Fruit fly (Drosophila melanogaster) whole organism, prepupa: Measurements from ENCODE around the gene SPH93.
A peak's percentile ranks its signal among the peaks of the same experiment; 100 is the strongest.

Experiments used
- Blimp-1 ChIP-seq: fragments of 200-800 bp; sonication (Bioruptor generic); optimal IDR thresholded peaks from 3 replicates; lab custom pipeline; 2017; ENCODE audit warnings: missing biosample characterization, missing genetic modification characterization, mild to moderate bottlenecking, moderate library complexity, missing genetic modification reagents
- CG10631 ChIP-seq: fragments of 200-800 bp; sonication (Bioruptor generic); optimal IDR thresholded peaks from 2 replicates; lab custom pipeline; 2016; ENCODE audit warnings: missing biosample characterization, missing genetic modification characterization
- CG10669 ChIP-seq: fragments of 200-800 bp; sonication (Bioruptor generic); optimal IDR thresholded peaks from 3 replicates; lab custom pipeline; 2018; ENCODE audit warnings: missing biosample characterization, mild to moderate bottlenecking, missing genetic modification characterization, moderate library complexity
- CG11294 ChIP-seq: fragments of 200-800 bp; sonication (Bioruptor generic); IDR thresholded peaks from 2 replicates; pipeline ENCODE4 v1.3.6; 2022; ENCODE audit warnings: missing biosample characterization, missing genetic modification characterization
- CG11762 ChIP-seq: fragments of 200-800 bp; sonication (Bioruptor generic); optimal IDR thresholded peaks from 3 replicates; lab custom pipeline; 2016; ENCODE audit warnings: missing biosample characterization, missing genetic modification characterization; ENCODE audit not compliant: insufficient read depth
- CG11902 ChIP-seq: fragments of 200-800 bp; sonication (Bioruptor generic); optimal IDR thresholded peaks from 3 replicates; lab custom pipeline; 2016; ENCODE audit warnings: missing biosample characterization, missing genetic modification characterization
- CG1621 ChIP-seq: fragments of 200-800 bp; sonication (Bioruptor generic); optimal IDR thresholded peaks from 3 replicates; lab custom pipeline; 2018; ENCODE audit warnings: missing biosample characterization, mild to moderate bottlenecking, missing genetic modification characterization
- CG3032 ChIP-seq: fragments of 200-800 bp; optimal IDR thresholded peaks from 2 replicates; lab custom pipeline; 2019; ENCODE audit warnings: missing biosample characterization, mild to moderate bottlenecking, missing genetic modification characterization, moderate library complexity
- CG31627 ChIP-seq: fragments of 200-800 bp; sonication (Bioruptor generic); optimal IDR thresholded peaks from 3 replicates; lab custom pipeline; 2016; ENCODE audit warnings: missing biosample characterization, missing genetic modification characterization
- CG32006 ChIP-seq: fragments of 200-800 bp; sonication (Bioruptor generic); optimal IDR thresholded peaks from 3 replicates; lab custom pipeline; 2017; ENCODE audit warnings: missing biosample characterization, mild to moderate bottlenecking, missing genetic modification characterization
- CG34406 ChIP-seq: fragments of 200-800 bp; sonication (Bioruptor generic); optimal IDR thresholded peaks from 3 replicates; lab custom pipeline; 2016; ENCODE audit warnings: missing biosample characterization, missing genetic modification characterization
- CG3919 ChIP-seq: fragments of 200-800 bp; sonication (Bioruptor generic); optimal IDR thresholded peaks from 3 replicates; lab custom pipeline; 2016; ENCODE audit warnings: missing biosample characterization, missing genetic modification characterization
- CG4318 ChIP-seq: fragments of 200-800 bp; sonication (Bioruptor generic); optimal IDR thresholded peaks from 3 replicates; lab custom pipeline; 2017; ENCODE audit warnings: missing biosample characterization, mild to moderate bottlenecking, missing genetic modification characterization
- CG6792 ChIP-seq: fragments of 200-800 bp; sonication (Bioruptor generic); optimal IDR thresholded peaks from 3 replicates; lab custom pipeline; 2016; ENCODE audit warnings: missing biosample characterization, missing genetic modification characterization
- CG6854 ChIP-seq: fragments of 200-800 bp; sonication (Bioruptor generic); optimal IDR thresholded peaks from 2 replicates; lab custom pipeline; 2017; ENCODE audit warnings: missing biosample characterization, mild to moderate bottlenecking, missing genetic modification characterization
- CG7368 ChIP-seq: fragments of 200-800 bp; sonication (Bioruptor generic); optimal IDR thresholded peaks from 3 replicates; lab custom pipeline; 2016; ENCODE audit warnings: missing biosample characterization, missing genetic modification characterization
- CG8119 ChIP-seq: fragments of 200-800 bp; sonication (Bioruptor generic); IDR thresholded peaks from 3 replicates; pipeline ENCODE4 v1.3.6; 2022; ENCODE audit warnings: missing biosample characterization, missing genetic modification characterization
- CG8632 ChIP-seq: fragments of 200-800 bp; sonication (Bioruptor generic); optimal IDR thresholded peaks from 3 replicates; lab custom pipeline; 2016; ENCODE audit warnings: missing biosample characterization, missing genetic modification characterization
- Eip78C ChIP-seq: fragments of 200-800 bp; sonication (Bioruptor generic); peaks from one replicate; lab custom pipeline; 2016; ENCODE audit warnings: missing biosample characterization, missing genetic modification characterization
- Ets96B ChIP-seq: fragments of 200-800 bp; optimal IDR thresholded peaks from 2 replicates; lab custom pipeline; 2019; ENCODE audit warnings: missing biosample characterization, mild to moderate bottlenecking, missing genetic modification characterization, moderate library complexity
- Gug ChIP-seq: fragments of 200-800 bp; sonication (Bioruptor generic); IDR thresholded peaks from 2 replicates; pipeline ENCODE4 v1.3.6; 2022; ENCODE audit warnings: missing biosample characterization, missing genetic modification characterization
- Hr39 ChIP-seq: fragments of 200-800 bp; sonication (Bioruptor generic); optimal IDR thresholded peaks from 2 replicates; lab custom pipeline; 2016; ENCODE audit warnings: missing biosample characterization, missing genetic modification characterization
- Met ChIP-seq: fragments of 200-800 bp; sonication (Bioruptor generic); optimal IDR thresholded peaks from 3 replicates; lab custom pipeline; 2016; ENCODE audit warnings: missing biosample characterization, missing genetic modification characterization
- OdsH ChIP-seq: fragments of 200-800 bp; sonication (Bioruptor generic); optimal IDR thresholded peaks from 3 replicates; lab custom pipeline; 2016; ENCODE audit warnings: missing biosample characterization, missing genetic modification characterization
- Smox ChIP-seq: fragments of 200-800 bp; sonication (Bioruptor generic); optimal IDR thresholded peaks from 3 replicates; lab custom pipeline; 2016; ENCODE audit warnings: missing biosample characterization, missing genetic modification characterization
- Sox102F ChIP-seq: fragments of 200-800 bp; sonication (Bioruptor generic); optimal IDR thresholded peaks from 2 replicates; lab custom pipeline; 2016; ENCODE audit warnings: missing biosample characterization, mild to moderate bottlenecking, missing genetic modification characterization
- Sox14 ChIP-seq: fragments of 200-800 bp; sonication (Bioruptor generic); optimal IDR thresholded peaks from 3 replicates; lab custom pipeline; 2016; ENCODE audit warnings: missing biosample characterization, missing genetic modification characterization
- Sox15 ChIP-seq: fragments of 200-800 bp; sonication (Bioruptor generic); optimal IDR thresholded peaks from 3 replicates; lab custom pipeline; 2016; ENCODE audit warnings: missing biosample characterization, missing genetic modification characterization
- achi ChIP-seq: fragments of 200-800 bp; sonication (Bioruptor generic); optimal IDR thresholded peaks from 3 replicates; lab custom pipeline; 2016; ENCODE audit warnings: missing biosample characterization, missing genetic modification characterization
- acj6 ChIP-seq: fragments of 200-800 bp; sonication (Bioruptor generic); optimal IDR thresholded peaks from 3 replicates; lab custom pipeline; 2016; ENCODE audit warnings: missing biosample characterization, missing genetic modification characterization
- cyc ChIP-seq: fragments of 200-800 bp; sonication (Bioruptor generic); optimal IDR thresholded peaks from 3 replicates; lab custom pipeline; 2016; ENCODE audit warnings: missing biosample characterization, missing genetic modification characterization
- dac ChIP-seq: fragments of 200-800 bp; sonication (Bioruptor generic); optimal IDR thresholded peaks from 2 replicates; lab custom pipeline; 2017; ENCODE audit warnings: missing biosample characterization, mild to moderate bottlenecking, missing genetic modification characterization
- eg ChIP-seq: fragments of 200-800 bp; sonication (Bioruptor generic); IDR thresholded peaks from 3 replicates; pipeline ENCODE4 v1.3.6; 2022; ENCODE audit warnings: missing biosample characterization, missing genetic modification characterization
- esn ChIP-seq: fragments of 200-800 bp; sonication (Bioruptor generic); optimal IDR thresholded peaks from 2 replicates; lab custom pipeline; 2016; ENCODE audit warnings: missing biosample characterization, mild to moderate bottlenecking, missing genetic modification characterization, moderate library complexity
- fd85E ChIP-seq: fragments of 200-800 bp; sonication (Bioruptor generic); optimal IDR thresholded peaks from 3 replicates; lab custom pipeline; 2016; ENCODE audit warnings: missing biosample characterization, missing genetic modification characterization
- fkh ChIP-seq: fragments of 200-800 bp; sonication (Bioruptor generic); optimal IDR thresholded peaks from 3 replicates; lab custom pipeline; 2017; ENCODE audit warnings: missing biosample characterization, mild to moderate bottlenecking, missing genetic modification characterization, moderate library complexity
- lz ChIP-seq: fragments of 200-800 bp; sonication (Bioruptor generic); optimal IDR thresholded peaks from 3 replicates; lab custom pipeline; 2016; ENCODE audit warnings: missing biosample characterization, missing genetic modification characterization
- net ChIP-seq: fragments of 200-800 bp; sonication (Bioruptor generic); optimal IDR thresholded peaks from 3 replicates; lab custom pipeline; 2016; ENCODE audit warnings: missing biosample characterization, missing genetic modification characterization
- pdm3 ChIP-seq: fragments of 200-800 bp; sonication (Bioruptor generic); optimal IDR thresholded peaks from 3 replicates; lab custom pipeline; 2016; ENCODE audit warnings: missing biosample characterization, missing genetic modification characterization
- salr ChIP-seq, 2 experiments: fragments of 200-800 bp; sonication (Bioruptor generic); optimal IDR thresholded peaks; 3 replicates each; lab custom pipeline; 2016 to 2018; ENCODE audit warnings: missing biosample characterization in 2 of 2, missing genetic modification characterization in 2 of 2, mild to moderate bottlenecking in 1 of 2
- spab ChIP-seq: fragments of 200-800 bp; sonication (Bioruptor generic); optimal IDR thresholded peaks from 2 replicates; lab custom pipeline; 2017; ENCODE audit warnings: missing biosample characterization, mild to moderate bottlenecking, missing genetic modification characterization, missing genetic modification reagents
- ss ChIP-seq, 2 experiments: fragments of 200-800 bp; sonication (Bioruptor generic); optimal IDR thresholded peaks; 2 replicates in 1 of 2; 3 replicates in 1 of 2; lab custom pipeline; 2017 to 2018; ENCODE audit warnings: mild to moderate bottlenecking in 2 of 2, missing biosample characterization in 2 of 2, missing genetic modification characterization in 2 of 2, moderate library complexity in 1 of 2
- svp ChIP-seq: fragments of 200-800 bp; sonication (Bioruptor generic); peaks from one replicate; lab custom pipeline; 2016; ENCODE audit warnings: missing biosample characterization, missing genetic modification characterization
- topi ChIP-seq: fragments of 200-800 bp; sonication (Bioruptor generic); optimal IDR thresholded peaks from 3 replicates; lab custom pipeline; 2016; ENCODE audit warnings: missing biosample characterization, missing genetic modification characterization
- vri ChIP-seq: fragments of 200-800 bp; sonication (Bioruptor generic); optimal IDR thresholded peaks from 3 replicates; lab custom pipeline; 2016; ENCODE audit warnings: missing biosample characterization, mild to moderate bottlenecking, missing genetic modification characterization

Gene SPH93

dm6 chr2L:17436500-17436899 lies 19.2 kb downstream of the SPH93 start, which contains the start of gene CG33928:
Gene CG33928, minus strand, starts transcription at chr2L:17436600.
- TF ChIP-seq spab (GFP tag; lab: Kevin White, UChicago) = no peak
- TF ChIP-seq svp (GFP tag; lab: Kevin White, UChicago) = no peak
- TF ChIP-seq cyc (GFP tag; lab: Kevin White, UChicago) = no peak
- no peak for TF ChIP-seq CG6854 (GFP tag; lab: Kevin White, UChicago)

- TF ChIP-seq achi (GFP tag; lab: Kevin White, UChicago) (no peak), CG8119 (GFP tag; lab: Robert Waterston, UW) (0 out of 3 replicates have a peak, but pooled peaks have one; percentile 13)
Observed at dm6 chr2L:17433030-17433912, 22.5 kb downstream of the SPH93 start, which contains the start of the genes Dif and CG5043. Gene Dif, minus strand, starts transcription at chr2L:17433161. Gene CG5043, plus strand, starts transcription at chr2L:17433862.

dm6 chr2L:17431359-17431675 lies 24.4 kb downstream of the SPH93 start:
- peak; percentile 75 for TF ChIP-seq CG8632 (GFP tag; lab: Kevin White, UChicago)
- TF ChIP-seq CG3032 (tag; lab: Kevin White, UChicago) = peak; percentile 32
- TF ChIP-seq lz (GFP tag; lab: Kevin White, UChicago) = peak; percentile 72
- no peak for TF ChIP-seq CG32006 (GFP tag; lab: Kevin White, UChicago)
- no peak for TF ChIP-seq dac (GFP tag; lab: Kevin White, UChicago)
- no peak for TF ChIP-seq CG1621 (tag; lab: Kevin White, UChicago)
- peak; percentile 51 for TF ChIP-seq CG10669 (GFP tag; lab: Kevin White, UChicago)
- peak; percentile 77 for TF ChIP-seq CG3919 (GFP tag; lab: Kevin White, UChicago)
- no peak for TF ChIP-seq Blimp-1
- peak; percentile 71 for TF ChIP-seq Sox14 (GFP tag; lab: Kevin White, UChicago)
- TF ChIP-seq pdm3 (GFP tag; lab: Kevin White, UChicago) = peak; percentile 79
- peak; percentile 66 for TF ChIP-seq eg (GFP tag; lab: Robert Waterston, UW)
- TF ChIP-seq Smox (GFP tag; lab: Kevin White, UChicago) = no peak
- TF ChIP-seq net = peak; percentile 78
- no peak for TF ChIP-seq spab (GFP tag; lab: Kevin White, UChicago)
- peak; percentile 76 for TF ChIP-seq CG10631 (GFP tag; lab: Kevin White, UChicago)
- peak; percentile 61 for TF ChIP-seq CG11762 (GFP tag; lab: Kevin White, UChicago)
- peak; percentile 84 for TF ChIP-seq OdsH (GFP tag; lab: Kevin White, UChicago)
- TF ChIP-seq CG11902 = peak; percentile 53
- TF ChIP-seq vri (GFP tag; lab: Kevin White, UChicago) = no peak
- TF ChIP-seq CG7368 = peak; percentile 62
- TF ChIP-seq salr (GFP tag; optimal IDR thresholded peaks at IDR 0.05; lab: Kevin White, UChicago) = peak in 1 of 2 experiments; percentile 71
- peak; percentile 65 for TF ChIP-seq Sox15 (GFP tag; lab: Kevin White, UChicago)
- TF ChIP-seq achi (GFP tag; lab: Kevin White, UChicago) = peak; percentile 82
- peak; percentile 93 for TF ChIP-seq svp (GFP tag; lab: Kevin White, UChicago)
- peak; percentile 97 for TF ChIP-seq Eip78C (GFP tag; lab: Kevin White, UChicago)
- peak; percentile 73 for TF ChIP-seq CG6792 (GFP tag; lab: Kevin White, UChicago)
- no peak for TF ChIP-seq fd85E
- TF ChIP-seq acj6 (GFP tag; lab: Kevin White, UChicago) = peak; percentile 76
- TF ChIP-seq Ets96B (tag; lab: Kevin White, UChicago) = peak; percentile 66
- peak; percentile 70 for TF ChIP-seq cyc (GFP tag; lab: Kevin White, UChicago)
- TF ChIP-seq Gug (GFP tag; lab: Robert Waterston, UW) = peak; percentile 36
- TF ChIP-seq Hr39 (GFP tag; lab: Kevin White, UChicago) = peak; percentile 74
- TF ChIP-seq CG11294 (GFP tag; lab: Robert Waterston, UW) = 0 out of 2 replicates have a peak, but pooled peaks have one; percentile 16
- TF ChIP-seq Met (GFP tag; lab: Kevin White, UChicago) = peak; percentile 70
- TF ChIP-seq topi (GFP tag; lab: Kevin White, UChicago) = peak; percentile 82
- peak; percentile 66 for TF ChIP-seq CG31627 (GFP tag; lab: Kevin White, UChicago)
- TF ChIP-seq esn (GFP tag; lab: Kevin White, UChicago) = peak; percentile 85
- peak; percentile 32 for TF ChIP-seq CG4318 (GFP tag; lab: Kevin White, UChicago)
- peak; percentile 68 for TF ChIP-seq Sox102F (GFP tag; lab: Kevin White, UChicago)
- peak; percentile 77 for TF ChIP-seq CG34406 (GFP tag; lab: Kevin White, UChicago)
- TF ChIP-seq CG6854 (GFP tag; lab: Kevin White, UChicago) = no peak
- no peak for TF ChIP-seq fkh (GFP tag; lab: Kevin White, UChicago)
- TF ChIP-seq ss (GFP tag; optimal IDR thresholded peaks at IDR 0.05; lab: Kevin White, UChicago) = no peak
- peak; percentile 84 for TF ChIP-seq CG8119 (GFP tag; lab: Robert Waterston, UW)
